Worm (Caenorhabditis elegans): ENCODE measurements around the gene K02E11.4.

K02E11.4 gene

DNA sequence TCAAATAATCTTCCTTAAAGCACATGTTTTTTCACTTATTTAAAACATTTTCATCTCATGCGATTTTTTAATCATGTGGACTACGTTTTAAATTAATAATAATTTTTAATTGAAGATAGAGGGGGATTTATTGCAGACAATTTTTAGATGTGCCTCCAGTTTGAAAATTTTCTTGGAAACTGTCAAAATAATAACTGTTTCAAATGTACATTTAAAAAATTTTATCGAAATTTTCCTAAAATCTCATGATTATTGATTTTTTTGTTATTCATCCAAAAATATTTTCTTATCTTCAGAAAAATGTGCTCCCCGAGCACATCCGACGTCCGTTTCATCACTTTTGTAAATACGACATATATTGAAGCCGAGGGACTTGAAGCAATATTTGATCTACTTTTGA lies 8.9 kb upstream of the K02E11.4 start, which contains the start of gene sre-8:
sre-8 (plus strand) TSS at position 301 of the 400 bp plus-strand sequence.
- TF ChIP-seq unc-120 (tag; optimal IDR thresholded peaks at IDR 0.05; ENCODE audit: poor library complexity, severe bottlenecking): no peak

DNA sequence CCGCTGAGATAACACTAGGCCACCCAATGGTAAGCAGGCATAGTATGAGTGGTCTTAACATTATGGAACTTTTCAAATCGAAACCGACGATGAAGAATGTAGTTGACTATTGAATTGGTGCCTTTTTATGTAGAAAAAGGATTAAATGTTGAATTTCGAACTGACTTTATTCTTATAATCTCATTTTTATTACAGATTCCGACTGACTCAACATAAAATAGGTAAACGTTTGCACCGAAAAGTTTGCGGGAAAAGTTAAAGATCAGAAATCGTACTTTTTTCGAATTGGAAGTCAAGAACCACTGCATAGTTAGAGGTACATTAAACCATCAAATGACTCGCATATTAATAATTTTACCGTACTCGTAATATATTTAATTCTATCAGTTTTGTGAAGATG lies 6.3 kb upstream of the K02E11.4 start, which contains the start of gene K02E11.7:
K02E11.7 (minus strand) TSS at position 101 of the 400 bp plus-strand sequence.
- no peak for TF ChIP-seq hlh-1 (tag; optimal IDR thresholded peaks at IDR 0.05)
- no peak for TF ChIP-seq mab-5 (tag; optimal IDR thresholded peaks at IDR 0.05)
- TF ChIP-seq mls-2 (tag; optimal IDR thresholded peaks at IDR 0.05): no peak
- no peak for TF ChIP-seq ham-2 (GFP tag; optimal IDR thresholded peaks at IDR 0.05)
- no peak for TF ChIP-seq drap-1 (GFP tag; optimal IDR thresholded peaks at IDR 0.05)

DNA sequence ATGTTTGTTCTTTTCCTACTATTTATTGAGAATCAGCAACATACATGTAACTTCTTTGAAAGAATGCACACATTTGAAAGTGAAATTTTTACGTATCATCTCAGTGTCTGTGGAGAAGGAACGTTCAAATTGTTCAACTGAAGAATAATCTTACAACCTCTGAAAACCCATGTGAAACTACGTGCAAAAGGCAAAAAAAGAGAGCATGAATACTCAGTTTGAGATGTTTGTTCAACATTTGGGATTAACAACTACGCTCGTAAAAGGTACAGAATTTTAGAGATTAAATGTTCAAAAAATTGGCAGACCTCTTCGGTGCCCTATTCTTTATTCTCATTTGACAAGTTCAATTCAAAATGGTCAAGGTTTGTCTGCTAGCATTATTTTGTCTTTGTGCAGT lies 4.1 kb upstream of the K02E11.4 start, which contains the start of gene K02E11.5:
K02E11.5 (plus strand) TSS at position 301 of the 400 bp plus-strand sequence.
- TF ChIP-seq flh-1 (GFP tag; optimal IDR thresholded peaks at IDR 0.05): no peak
- no peak for TF ChIP-seq blmp-1 (tag; optimal IDR thresholded peaks at IDR 0.05)
- TF ChIP-seq lsy-2 (tag; optimal IDR thresholded peaks at IDR 0.05): no peak
- TF ChIP-seq ceh-83 (GFP tag; optimal IDR thresholded peaks at IDR 0.05): no peak
- no peak for TF ChIP-seq pha-4 (tag; optimal IDR thresholded peaks at IDR 0.05)
- no peak for TF ChIP-seq ceh-39 (tag; optimal IDR thresholded peaks at IDR 0.05)
- TF ChIP-seq sem-2 (GFP tag; optimal IDR thresholded peaks at IDR 0.05): no peak
- TF ChIP-seq lin-13 (tag; optimal IDR thresholded peaks at IDR 0.05): no peak
- no peak for TF ChIP-seq ham-2 (GFP tag; optimal IDR thresholded peaks at IDR 0.05)
- no peak for TF ChIP-seq zip-8 (tag; optimal IDR thresholded peaks at IDR 0.05)
- no peak for TF ChIP-seq mab-5 (tag; optimal IDR thresholded peaks at IDR 0.05)
- TF ChIP-seq ceh-43 (GFP tag; optimal IDR thresholded peaks at IDR 0.05): no peak
- no peak for TF ChIP-seq ces-1 (GFP tag; optimal IDR thresholded peaks at IDR 0.05)
- TF ChIP-seq nhr-2 (tag; optimal IDR thresholded peaks at IDR 0.05): no peak
- no peak for TF ChIP-seq unc-62 (GFP tag; optimal IDR thresholded peaks at IDR 0.05)
- TF ChIP-seq unc-120 (tag; optimal IDR thresholded peaks at IDR 0.05; ENCODE audit: poor library complexity, severe bottlenecking): no peak
- TF ChIP-seq bed-3 (GFP tag; optimal IDR thresholded peaks at IDR 0.05): no peak
- TF ChIP-seq mls-2 (tag; optimal IDR thresholded peaks at IDR 0.05): no peak

DNA sequence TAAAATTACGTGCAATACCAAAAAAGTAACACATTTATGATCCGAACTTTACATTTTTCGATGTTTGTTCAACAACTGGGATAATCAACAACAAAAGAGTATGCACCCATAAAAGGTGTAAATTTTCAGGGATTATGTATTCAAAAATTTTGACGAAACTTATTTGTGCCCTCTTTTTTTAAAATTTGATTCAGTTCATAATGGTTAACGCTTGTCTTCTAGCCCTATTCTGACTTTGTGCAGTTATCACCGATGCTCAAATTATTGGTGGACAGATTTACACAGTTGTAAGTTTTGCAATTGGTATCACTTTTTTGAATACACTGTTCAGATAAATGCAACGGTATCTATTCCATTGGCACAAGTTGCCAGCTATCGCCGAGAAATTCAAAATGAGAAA lies 729 bp upstream of the K02E11.4 start, which contains the start of gene K02E11.6:
K02E11.6 (plus strand) TSS at position 149 of the 400 bp plus-strand sequence.
- TF ChIP-seq drap-1 (GFP tag; optimal IDR thresholded peaks at IDR 0.05) (no peak), snpc-4 (tag; optimal IDR thresholded peaks at IDR 0.05) (no peak), ztf-11 (tag; optimal IDR thresholded peaks at IDR 0.05) (no peak), ceh-43 (GFP tag; optimal IDR thresholded peaks at IDR 0.05) (no peak), nhr-12 (tag; optimal IDR thresholded peaks at IDR 0.05) (no peak), nhr-2 (tag; optimal IDR thresholded peaks at IDR 0.05) (no peak), ceh-83 (GFP tag; optimal IDR thresholded peaks at IDR 0.05) (no peak), sem-2 (GFP tag; optimal IDR thresholded peaks at IDR 0.05) (no peak), elt-1 (tag; optimal IDR thresholded peaks at IDR 0.05; ENCODE audit: borderline replicate concordance, insufficient read depth) (no peak)

DNA sequence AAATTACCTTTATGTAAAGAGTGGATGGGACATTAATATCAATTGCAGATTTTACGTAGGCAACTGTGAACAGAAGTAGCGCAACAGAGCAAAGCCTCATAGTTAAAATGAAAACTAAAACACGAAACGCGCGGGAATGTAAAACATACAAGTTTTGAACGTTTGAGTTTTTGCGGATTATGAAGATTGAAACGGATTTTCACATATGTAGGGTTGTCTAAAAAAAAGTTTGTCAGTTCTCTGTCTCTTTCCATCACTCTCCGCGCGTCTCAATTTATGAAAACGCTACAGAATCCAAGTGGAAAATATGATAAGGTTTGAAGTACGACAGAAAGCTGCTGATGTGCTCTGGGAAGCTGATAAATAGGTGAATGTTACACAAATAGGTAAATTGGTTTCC lies 1.2 kb downstream of the K02E11.4 start, which contains the start of gene K02E11.3:
K02E11.3 (minus strand) TSS at position 101 of the 400 bp plus-strand sequence.
- TF ChIP-seq nhr-237 (tag; optimal IDR thresholded peaks at IDR 0.05): no peak

DNA sequence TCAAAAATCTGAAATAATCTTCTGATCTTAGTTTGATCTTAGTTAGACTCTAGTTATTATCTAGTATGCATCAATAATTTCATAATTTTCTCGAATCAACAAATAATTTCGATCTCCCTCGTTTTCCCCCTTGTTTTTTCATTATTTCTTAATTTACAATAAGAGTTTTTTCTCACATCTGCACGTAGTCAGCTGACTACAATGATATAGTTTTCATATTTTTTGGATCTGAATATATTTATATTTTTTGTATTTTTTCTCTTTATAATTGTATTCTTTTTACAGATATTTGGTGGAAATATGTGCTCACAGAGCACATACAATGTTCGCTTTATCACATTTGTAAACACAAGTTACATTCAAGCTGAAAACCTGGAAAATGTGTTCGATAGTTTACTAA lies 4.0 kb downstream of the K02E11.4 start, which contains the start of gene sre-7:
sre-7 (plus strand) TSS at position 301 of the 400 bp plus-strand sequence.
- no peak for TF ChIP-seq ztf-11 (tag; optimal IDR thresholded peaks at IDR 0.05)
- TF ChIP-seq nhr-2 (tag; optimal IDR thresholded peaks at IDR 0.05): no peak

DNA sequence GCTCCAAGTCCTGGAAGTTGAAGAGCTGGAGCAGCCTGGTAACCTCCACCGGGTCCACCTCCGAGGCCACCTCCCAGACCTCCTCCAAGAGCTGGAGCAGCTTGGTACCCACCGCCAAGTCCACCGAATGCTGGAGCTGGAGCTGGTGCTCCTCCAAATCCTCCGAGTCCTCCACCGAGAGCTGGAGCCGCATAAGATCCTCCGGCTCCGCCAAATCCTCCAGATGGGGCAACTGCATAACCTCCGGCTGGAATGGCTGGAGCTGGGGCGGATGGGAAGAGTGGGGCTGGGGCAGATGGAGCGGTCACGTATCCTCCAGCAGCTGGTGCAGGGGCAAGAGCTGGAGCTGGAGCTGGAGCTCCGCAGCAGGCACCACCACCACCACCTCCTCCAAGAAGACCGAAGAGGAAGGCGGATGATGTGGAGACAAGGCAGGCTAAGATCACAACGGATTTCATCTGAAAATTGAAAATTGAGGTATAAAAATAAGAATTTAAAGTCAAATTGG lies 7.2 kb downstream of the K02E11.4 start, which contains the start of gene K02E11.10:
K02E11.10 (minus strand) TSS at position 458 of the 508 bp plus-strand sequence.
- TF ChIP-seq unc-62 (GFP tag; optimal IDR thresholded peaks at IDR 0.05) (no peak), nhr-237 (tag; optimal IDR thresholded peaks at IDR 0.05) (no peak), bed-3 (GFP tag; optimal IDR thresholded peaks at IDR 0.05) (no peak), ceh-39 (tag; optimal IDR thresholded peaks at IDR 0.05) (no peak), ceh-83 (GFP tag; optimal IDR thresholded peaks at IDR 0.05) (no peak), lsy-2 (tag; optimal IDR thresholded peaks at IDR 0.05) (no peak), M03D4.4 (tag; optimal IDR thresholded peaks at IDR 0.05) (no peak), mep-1 (tag; optimal IDR thresholded peaks at IDR 0.05) (no peak), mab-5 (tag; optimal IDR thresholded peaks at IDR 0.05) (no peak), pha-4 (tag; optimal IDR thresholded peaks at IDR 0.05) (no peak), nhr-12 (tag; optimal IDR thresholded peaks at IDR 0.05) (no peak), ztf-11 (tag; optimal IDR thresholded peaks at IDR 0.05) (no peak), unc-120 (tag; optimal IDR thresholded peaks at IDR 0.05; ENCODE audit: poor library complexity, severe bottlenecking) (no peak), unc-39 (tag; optimal IDR thresholded peaks at IDR 0.05) (no peak), sem-2 (GFP tag; optimal IDR thresholded peaks at IDR 0.05) (no peak)

Data from whole organism, mixed stage, embryonic.